Worm (Caenorhabditis elegans) whole organism, late embryonic: ENCODE data around the gene C14A4.8.

Experiments used
- F13H6.1 ChIP-seq: sonication (generic microtip); optimal IDR thresholded peaks from 2 replicates; lab custom pipeline; 2016; ENCODE audit warnings: missing genetic modification characterization, missing compliant biosample characterization
- K02D7.2 ChIP-seq: sonication (generic microtip); optimal IDR thresholded peaks from 2 replicates; lab custom pipeline; 2017; ENCODE audit warnings: mild to moderate bottlenecking, missing genetic modification characterization, missing compliant biosample characterization
- K09A11.1 ChIP-seq: sonication (generic microtip); optimal IDR thresholded peaks from 2 replicates; lab custom pipeline; 2017; ENCODE audit warnings: antibody characterized with exemption, mild to moderate bottlenecking, missing genetic modification characterization, missing compliant biosample characterization; ENCODE audit not compliant: insufficient read depth
- T23F11.4 ChIP-seq: fragments of 200-800 bp; sonication (Bioruptor generic); optimal IDR thresholded peaks from 2 replicates; lab custom pipeline; 2018; ENCODE audit warnings: mild to moderate bottlenecking, missing genetic modification characterization, missing compliant biosample characterization
- ceh-18 ChIP-seq: sonication (generic microtip); optimal IDR thresholded peaks from 2 replicates; lab custom pipeline; 2016; ENCODE audit warnings: missing genetic modification characterization, missing compliant biosample characterization
- ceh-2 ChIP-seq: sonication (generic microtip); optimal IDR thresholded peaks from 2 replicates; lab custom pipeline; 2016; ENCODE audit warnings: missing genotype, missing genetic modification characterization, missing compliant biosample characterization
- ceh-22 ChIP-seq: sonication (generic microtip); optimal IDR thresholded peaks from 2 replicates; lab custom pipeline; 2017; ENCODE audit warnings: missing biosample characterization, missing genetic modification characterization
- ceh-24 ChIP-seq: sonication (generic microtip); optimal IDR thresholded peaks from 2 replicates; lab custom pipeline; 2016; ENCODE audit warnings: mild to moderate bottlenecking, missing genetic modification characterization, missing compliant biosample characterization
- ceh-31 ChIP-seq: sonication (generic microtip); optimal IDR thresholded peaks from 2 replicates; lab custom pipeline; 2016; ENCODE audit warnings: missing genetic modification characterization, missing compliant biosample characterization
- ceh-45 ChIP-seq: fragments of 200-800 bp; sonication (Bioruptor generic); IDR thresholded peaks from 2 replicates; pipeline ENCODE4 v1.3.6; 2022; ENCODE audit warnings: missing genetic modification reagents, missing genetic modification characterization, missing compliant biosample characterization
- ceh-9 ChIP-seq: sonication (generic microtip); optimal IDR thresholded peaks from 2 replicates; lab custom pipeline; 2016; ENCODE audit warnings: mild to moderate bottlenecking, missing genetic modification characterization, inconsistent platforms, missing compliant biosample characterization
- che-1 ChIP-seq: sonication (generic microtip); optimal IDR thresholded peaks from 2 replicates; lab custom pipeline; 2016; ENCODE audit warnings: mild to moderate bottlenecking, missing genetic modification characterization, missing compliant biosample characterization
- dmd-4 ChIP-seq: sonication (generic microtip); optimal IDR thresholded peaks from 2 replicates; lab custom pipeline; 2016; ENCODE audit warnings: borderline replicate concordance, missing genetic modification characterization, missing compliant biosample characterization
- dve-1 ChIP-seq: sonication (generic microtip); optimal IDR thresholded peaks from 2 replicates; lab custom pipeline; 2017; ENCODE audit warnings: antibody characterized with exemption, mild to moderate bottlenecking, missing genetic modification characterization, missing compliant biosample characterization
- ets-4 ChIP-seq: sonication (generic microtip); optimal IDR thresholded peaks from 2 replicates; lab custom pipeline; 2016; ENCODE audit warnings: missing genetic modification characterization, missing compliant biosample characterization
- eyg-1 ChIP-seq: sonication (generic microtip); optimal IDR thresholded peaks from 2 replicates; lab custom pipeline; 2016; ENCODE audit warnings: missing genotype, missing genetic modification characterization, missing compliant biosample characterization
- fax-1 ChIP-seq: sonication (generic microtip); optimal IDR thresholded peaks from 2 replicates; lab custom pipeline; 2016; ENCODE audit warnings: missing genotype, missing genetic modification characterization, missing compliant biosample characterization
- fkh-10 ChIP-seq: fragments of 150-350 bp; optimal IDR thresholded peaks from 2 replicates; lab custom pipeline; 2014; ENCODE audit warnings: missing biosample characterization, missing genetic modification reagents, missing genetic modification characterization
- fkh-6 ChIP-seq: sonication (generic microtip); optimal IDR thresholded peaks from 2 replicates; lab custom pipeline; 2016; ENCODE audit warnings: missing genetic modification characterization, missing compliant biosample characterization
- hlh-15 ChIP-seq: sonication (generic microtip); optimal IDR thresholded peaks from 2 replicates; lab custom pipeline; 2016; ENCODE audit warnings: missing genetic modification characterization, missing compliant biosample characterization
- hlh-30 ChIP-seq: sonication (generic microtip); optimal IDR thresholded peaks from 2 replicates; lab custom pipeline; 2017; ENCODE audit warnings: antibody characterized with exemption, missing genetic modification characterization, missing compliant biosample characterization; ENCODE audit not compliant: insufficient read depth
- hlh-6 ChIP-seq: sonication (generic microtip); optimal IDR thresholded peaks from 2 replicates; lab custom pipeline; 2016; ENCODE audit warnings: missing genotype, missing genetic modification characterization, missing compliant biosample characterization
- hlh-8 ChIP-seq: sonication (generic microtip); optimal IDR thresholded peaks from 2 replicates; lab custom pipeline; 2016; ENCODE audit warnings: missing genotype, missing genetic modification characterization, missing compliant biosample characterization
- madf-2 ChIP-seq: sonication (generic microtip); optimal IDR thresholded peaks from 2 replicates; lab custom pipeline; 2017; ENCODE audit warnings: missing genetic modification characterization, missing compliant biosample characterization
- mec-3 ChIP-seq: sonication (generic microtip); optimal IDR thresholded peaks from 2 replicates; lab custom pipeline; 2016; ENCODE audit warnings: borderline replicate concordance, missing genetic modification characterization, missing compliant biosample characterization
- nfya-1 ChIP-seq: sonication (generic microtip); optimal IDR thresholded peaks from 2 replicates; lab custom pipeline; 2017; ENCODE audit warnings: missing genetic modification characterization, mild to moderate bottlenecking, missing compliant biosample characterization, antibody characterized with exemption, moderate library complexity
- nhr-11 ChIP-seq: fragments of 150-350 bp; optimal IDR thresholded peaks from 2 replicates; lab custom pipeline; 2014; ENCODE audit warnings: missing biosample characterization, missing genetic modification characterization
- pax-1 ChIP-seq: fragments of 150-350 bp; optimal IDR thresholded peaks from 2 replicates; lab custom pipeline; 2014; ENCODE audit warnings: missing biosample characterization, missing genetic modification characterization
- pqm-1 ChIP-seq: sonication (generic microtip); optimal IDR thresholded peaks from 2 replicates; lab custom pipeline; 2016; ENCODE audit warnings: missing genetic modification characterization, missing compliant biosample characterization
- pros-1 ChIP-seq: fragments of 150-350 bp; optimal IDR thresholded peaks from 2 replicates; lab custom pipeline; 2014; ENCODE audit warnings: missing biosample characterization, missing genetic modification reagents, missing genetic modification characterization
- ref-2 ChIP-seq: sonication (generic microtip); optimal IDR thresholded peaks from 2 replicates; lab custom pipeline; 2016; ENCODE audit warnings: missing genetic modification characterization, missing compliant biosample characterization
- sox-2 ChIP-seq: fragments of 200-800 bp; sonication (Bioruptor generic); IDR thresholded peaks from 2 replicates; pipeline ENCODE4 v1.3.6; 2022; ENCODE audit warnings: missing genetic modification reagents, missing genetic modification characterization, missing compliant biosample characterization
- tbx-2 ChIP-seq: sonication (generic microtip); optimal IDR thresholded peaks from 2 replicates; lab custom pipeline; 2016; ENCODE audit warnings: missing genetic modification characterization, missing compliant biosample characterization
- ttx-3 ChIP-seq: sonication (generic microtip); optimal IDR thresholded peaks from 2 replicates; lab custom pipeline; 2016; ENCODE audit warnings: missing genetic modification reagents, missing genetic modification characterization, missing compliant biosample characterization
- unc-3 ChIP-seq, 2 experiments: fragments of 200-800 bp in 1 of 2; sonication (Bioruptor generic) in 1 of 2; sonication (generic microtip) in 1 of 2; conservative IDR thresholded peaks in 1 of 2; optimal IDR thresholded peaks in 1 of 2; 2 replicates each; pipeline versions ENCODE4 v1.3.6 to Lab custom; 2016 to 2022; ENCODE audit warnings: missing compliant biosample characterization in 2 of 2, missing genetic modification characterization in 2 of 2, missing genetic modification reagents in 1 of 2
- unc-55 ChIP-seq: sonication (generic microtip); optimal IDR thresholded peaks from 2 replicates; lab custom pipeline; 2017; ENCODE audit warnings: missing biosample characterization, missing genetic modification reagents, missing genetic modification characterization
- unc-86 ChIP-seq: sonication (generic microtip); optimal IDR thresholded peaks from 2 replicates; lab custom pipeline; 2016; ENCODE audit warnings: missing genetic modification characterization, missing compliant biosample characterization
- zip-5 ChIP-seq: sonication (generic microtip); optimal IDR thresholded peaks from 2 replicates; lab custom pipeline; 2016; ENCODE audit warnings: missing genetic modification characterization, missing compliant biosample characterization
- ztf-16 ChIP-seq: sonication (generic microtip); optimal IDR thresholded peaks from 2 replicates; lab custom pipeline; 2017; ENCODE audit warnings: missing genetic modification characterization, missing compliant biosample characterization

C14A4.8 gene

ce11 chrII:10553377-10554045 lies 44.4 kb downstream of the C14A4.8 start:
- TF ChIP-seq ztf-16 (tag; lab: Kevin White, UChicago) (no peak), dve-1 (tag; lab: Kevin White, UChicago) (no peak), ceh-18 (tag; lab: Kevin White, UChicago) (no peak), unc-86 (tag; lab: Kevin White, UChicago) (no peak), ceh-24 (no peak), hlh-8 (tag; lab: Kevin White, UChicago) (no peak), K09A11.1 (tag; lab: Kevin White, UChicago) (no peak), hlh-15 (tag; lab: Kevin White, UChicago) (no peak), ceh-9 (tag; lab: Kevin White, UChicago) (no peak), fkh-6 (tag; lab: Kevin White, UChicago) (no peak), pax-1 (tag; lab: Kevin White, UChicago) (no peak), madf-2 (no peak), unc-3 (GFP tag; conservative IDR thresholded peaks at IDR 0.05; lab: Robert Waterston, UW) (no peak), unc-3 (tag; optimal IDR thresholded peaks at IDR 0.05; lab: Kevin White, UChicago) (no peak), ets-4 (tag; lab: Kevin White, UChicago) (no peak), unc-55 (GFP tag; lab: Kevin White, UChicago) (no peak), dmd-4 (tag; lab: Kevin White, UChicago) (no peak), sox-2 (GFP tag; lab: Robert Waterston, UW) (no peak), hlh-30 (no peak), nhr-11 (tag; lab: Kevin White, UChicago) (no peak), F13H6.1 (tag; lab: Kevin White, UChicago) (no peak)

DNA sequence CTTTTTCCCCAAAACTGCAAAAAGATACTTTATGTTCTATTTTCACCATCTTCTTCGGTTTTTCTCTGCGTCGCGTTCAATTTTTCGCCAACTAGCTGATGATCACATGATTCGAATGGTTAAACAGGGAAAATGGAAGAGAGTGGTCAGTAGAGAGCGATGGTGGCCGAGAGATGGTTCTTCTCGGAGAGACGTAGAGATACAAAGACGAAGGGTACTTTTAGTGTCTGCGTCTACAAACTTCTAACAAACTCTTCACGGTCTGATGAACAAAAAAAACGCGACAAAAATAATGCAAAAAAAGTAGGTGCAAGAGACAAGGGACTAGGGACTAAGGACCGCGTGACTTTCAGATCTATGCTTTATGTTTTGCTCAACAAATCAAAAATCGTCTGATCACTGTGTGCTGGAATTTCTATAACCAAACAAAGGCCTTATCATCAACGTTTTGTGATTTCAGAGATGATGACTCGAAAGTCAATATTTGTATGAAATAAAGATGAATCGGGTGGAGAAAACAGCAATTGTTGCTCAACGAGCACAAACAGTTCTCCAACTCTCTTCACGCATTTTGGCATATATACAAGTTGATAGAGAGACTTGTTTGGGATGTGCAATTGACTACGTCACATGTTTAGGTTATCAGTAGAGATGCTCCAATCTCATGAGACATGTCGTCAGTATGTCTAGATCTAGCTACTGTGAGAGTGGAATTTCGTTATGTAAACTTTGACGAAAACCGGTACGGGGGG lies 45.8 kb downstream of the C14A4.8 start:
- no peak for TF ChIP-seq mec-3 (tag; lab: Kevin White, UChicago)
- TF ChIP-seq zip-5 (tag; lab: Kevin White, UChicago), result no peak
- TF ChIP-seq hlh-30, result peak; percentile 96
- peak; percentile 34 for TF ChIP-seq ceh-18 (tag; lab: Kevin White, UChicago)
- TF ChIP-seq unc-3 (GFP tag; conservative IDR thresholded peaks at IDR 0.05; lab: Robert Waterston, UW), result no peak
- TF ChIP-seq unc-3 (tag; optimal IDR thresholded peaks at IDR 0.05; lab: Kevin White, UChicago), result no peak
- TF ChIP-seq ceh-45 (GFP tag; lab: Robert Waterston, UW), result no peak
- TF ChIP-seq pax-1 (tag; lab: Kevin White, UChicago), result peak; percentile 95
- no peak for TF ChIP-seq unc-86 (tag; lab: Kevin White, UChicago)
- peak; percentile 75 for TF ChIP-seq ceh-31 (tag; lab: Kevin White, UChicago)
- peak; percentile 65 for TF ChIP-seq pros-1 (tag; lab: Kevin White, UChicago)
- TF ChIP-seq fax-1 (tag; lab: Kevin White, UChicago), result no peak
- no peak for TF ChIP-seq che-1 (tag; lab: Kevin White, UChicago)
- no peak for TF ChIP-seq ceh-22 (tag; lab: Kevin White, UChicago)
- peak; percentile 64 for TF ChIP-seq tbx-2 (tag; lab: Kevin White, UChicago)
- no peak for TF ChIP-seq T23F11.4
- TF ChIP-seq ttx-3 (tag; lab: Kevin White, UChicago), result no peak
- no peak for TF ChIP-seq K02D7.2 (tag; lab: Kevin White, UChicago)
- peak; percentile 67 for TF ChIP-seq ref-2 (tag; lab: Kevin White, UChicago)
- no peak for TF ChIP-seq eyg-1 (tag; lab: Kevin White, UChicago)
- no peak for TF ChIP-seq fkh-10 (GFP tag; lab: Kevin White, UChicago)
- no peak for TF ChIP-seq ceh-2 (tag; lab: Kevin White, UChicago)
- no peak for TF ChIP-seq pqm-1 (tag; lab: Kevin White, UChicago)
- TF ChIP-seq ceh-24, result no peak
- TF ChIP-seq F13H6.1 (tag; lab: Kevin White, UChicago), result peak; percentile 2
- TF ChIP-seq hlh-6, result no peak
- peak; percentile 76 for TF ChIP-seq nfya-1 (tag; lab: Kevin White, UChicago)
- peak; percentile 82 for TF ChIP-seq unc-55 (GFP tag; lab: Kevin White, UChicago)
